Worm (Caenorhabditis elegans): ENCODE measurements around the gene F11A5.15.

Gene F11A5.15

DNA sequence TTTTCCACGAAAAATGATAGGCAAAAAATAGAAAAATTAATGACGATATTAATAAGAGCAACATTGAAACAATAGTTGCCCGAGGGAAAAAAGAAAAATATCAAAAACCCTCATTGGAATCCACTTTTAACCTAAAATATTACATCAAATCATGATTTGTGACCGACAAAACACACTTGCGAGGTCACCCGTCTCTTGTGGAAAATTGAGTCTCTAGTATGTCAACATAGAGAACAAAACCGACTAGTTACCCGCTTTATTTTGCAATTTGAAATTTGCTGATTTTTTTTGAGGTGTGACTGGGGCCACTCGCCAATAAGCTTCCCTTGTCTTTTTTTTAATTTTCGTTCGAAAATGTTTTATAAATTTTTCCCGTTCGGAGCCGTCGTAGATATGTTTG, 42.7 kb downstream of the F11A5.15 start, which contains the start of gene cyp-33D1:
Gene cyp-33D1, minus strand, starts transcription at position 101 of the 400 bp plus-strand sequence.
- no peak for TF ChIP-seq Y55F3AM.14 (GFP tag; optimal IDR thresholded peaks at IDR 0.05)
- TF ChIP-seq nhr-77 (tag; optimal IDR thresholded peaks at IDR 0.05): no peak
- TF ChIP-seq ztf-1 (GFP tag; conservative IDR thresholded peaks at IDR 0.05): no peak
- TF ChIP-seq ama-1 (optimal IDR thresholded peaks at IDR 0.05): no peak

DNA sequence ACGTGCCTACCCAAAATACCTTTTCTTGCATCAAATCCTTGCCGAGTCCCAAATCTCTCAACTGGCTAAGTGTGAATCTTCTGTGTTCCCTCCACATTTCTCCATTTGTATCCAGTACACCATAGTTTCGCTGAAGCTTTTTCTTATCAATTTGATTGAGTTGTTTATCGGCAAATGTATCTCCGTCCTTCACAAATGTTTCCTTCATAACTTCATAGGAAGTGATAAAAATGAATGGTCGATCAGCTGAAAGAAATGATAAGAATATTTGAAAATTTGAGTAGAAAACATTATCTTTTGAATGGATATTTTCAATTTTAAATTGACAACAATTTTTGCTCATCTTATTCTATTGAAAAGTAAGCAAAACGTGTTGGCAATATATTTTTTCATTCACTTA, 43.2 kb downstream of the F11A5.15 start:
- TF ChIP-seq ztf-1 (GFP tag; conservative IDR thresholded peaks at IDR 0.05): no peak
- no peak for TF ChIP-seq alr-1 (tag; optimal IDR thresholded peaks at IDR 0.05)
- no peak for TF ChIP-seq ceh-16 (tag; optimal IDR thresholded peaks at IDR 0.05)
- TF ChIP-seq fos-1 (tag; optimal IDR thresholded peaks at IDR 0.05): peak; percentile 65
- TF ChIP-seq elt-3 (tag; optimal IDR thresholded peaks at IDR 0.05): no peak

DNA sequence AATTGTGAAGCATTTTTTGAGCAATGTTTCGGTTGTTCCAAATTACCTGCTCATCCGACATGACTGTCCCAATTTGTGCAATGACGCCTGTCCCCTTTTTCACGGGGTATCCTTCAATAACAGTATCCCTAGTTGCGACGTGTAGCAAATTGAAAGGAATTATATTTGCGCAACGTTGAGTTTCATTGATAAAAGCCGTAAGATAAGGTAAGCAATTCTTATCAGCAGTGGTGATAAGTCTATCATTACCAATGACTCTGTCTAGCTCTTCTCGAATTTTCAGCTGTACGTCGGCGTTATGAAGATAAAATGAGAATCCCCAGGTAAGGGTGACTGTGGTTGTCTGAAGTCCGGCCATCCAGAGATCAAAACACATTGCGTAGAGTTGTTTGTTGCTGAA, 44.3 kb downstream of the F11A5.15 start:
- TF ChIP-seq unc-62 (GFP tag; optimal IDR thresholded peaks at IDR 0.05) (no peak), elt-1 (tag; optimal IDR thresholded peaks at IDR 0.05) (no peak), nhr-129 (tag; optimal IDR thresholded peaks at IDR 0.05) (no peak), F13H6.1 (tag; optimal IDR thresholded peaks at IDR 0.05) (no peak), aly-2 (tag; optimal IDR thresholded peaks at IDR 0.05) (no peak), sma-3 (GFP tag; optimal IDR thresholded peaks at IDR 0.05) (no peak), fos-1 (tag; optimal IDR thresholded peaks at IDR 0.05) (peak; percentile 35), nhr-10 (tag; optimal IDR thresholded peaks at IDR 0.05) (no peak)

DNA sequence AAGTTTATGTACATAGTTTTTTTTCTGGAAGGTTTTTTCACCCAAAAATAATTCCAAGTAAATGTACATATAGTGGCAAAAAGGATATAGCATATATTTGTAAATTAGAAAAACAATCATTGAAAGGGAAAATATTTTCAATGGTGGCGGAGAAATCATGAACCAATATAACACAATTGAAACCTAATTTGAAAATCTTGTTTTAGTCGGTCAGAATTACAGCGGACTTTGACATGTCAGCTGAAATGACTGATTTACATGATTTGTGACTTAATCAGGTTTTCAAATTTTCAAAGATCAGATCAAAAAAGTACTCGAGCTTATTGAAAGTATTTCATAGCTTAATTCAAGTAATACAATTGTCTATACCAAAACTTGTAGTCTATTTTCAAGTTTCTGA, 46.7 kb downstream of the F11A5.15 start, which contains the start of gene K05D4.9:
Gene K05D4.9, minus strand, starts transcription at position 101 of the 400 bp plus-strand sequence.
- TF ChIP-seq ztf-4 (tag; optimal IDR thresholded peaks at IDR 0.05) (no peak), Y55F3AM.14 (GFP tag; optimal IDR thresholded peaks at IDR 0.05) (no peak), aly-2 (tag; optimal IDR thresholded peaks at IDR 0.05) (no peak), gmeb-1 (tag; optimal IDR thresholded peaks at IDR 0.05) (no peak), mab-5 (tag; optimal IDR thresholded peaks at IDR 0.05) (no peak), lin-11 (tag; optimal IDR thresholded peaks at IDR 0.05) (no peak), fos-1 (tag; optimal IDR thresholded peaks at IDR 0.05) (no peak), nhr-11 (tag; optimal IDR thresholded peaks at IDR 0.05) (no peak), unc-55 (GFP tag; optimal IDR thresholded peaks at IDR 0.05) (no peak), lin-39 (tag; optimal IDR thresholded peaks at IDR 0.05) (no peak), nhr-77 (tag; optimal IDR thresholded peaks at IDR 0.05) (no peak), elt-3 (tag; optimal IDR thresholded peaks at IDR 0.05) (no peak), peb-1 (tag; optimal IDR thresholded peaks at IDR 0.05) (no peak), mbf-1 (tag; optimal IDR thresholded peaks at IDR 0.05) (no peak), sma-3 (GFP tag; optimal IDR thresholded peaks at IDR 0.05) (no peak), nhr-237 (tag; optimal IDR thresholded peaks at IDR 0.05) (no peak), lsy-2 (tag; optimal IDR thresholded peaks at IDR 0.05) (no peak), sma-9 (GFP tag; optimal IDR thresholded peaks at IDR 0.05) (no peak), sma-9 (tag; optimal IDR thresholded peaks at IDR 0.05) (no peak), ama-1 (optimal IDR thresholded peaks at IDR 0.05) (no peak)

DNA sequence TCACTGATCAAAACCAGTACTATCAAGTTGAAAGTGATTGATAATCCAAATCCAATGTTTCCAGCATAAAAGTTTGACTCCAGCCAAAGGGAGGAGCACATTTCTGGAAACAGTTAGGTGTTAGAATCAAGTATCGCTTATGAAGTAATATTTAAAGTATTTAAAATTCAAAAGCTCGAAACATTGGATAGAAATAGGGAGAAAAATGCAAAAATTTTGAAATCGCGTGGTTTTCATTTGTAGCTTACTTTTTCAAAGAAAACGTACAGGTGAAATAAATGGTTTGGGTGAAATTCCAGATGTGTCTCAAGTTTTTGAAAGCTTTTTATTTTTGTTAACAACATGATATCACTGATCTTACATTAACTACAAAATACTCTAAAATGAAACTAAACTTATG, 49.4 kb downstream of the F11A5.15 start, which contains the start of gene str-111:
Gene str-111, minus strand, starts transcription at position 101 of the 400 bp plus-strand sequence.
- TF ChIP-seq R02D3.7 (tag; optimal IDR thresholded peaks at IDR 0.05) (no peak), C34F6.9 (tag; optimal IDR thresholded peaks at IDR 0.05) (no peak), Y55F3AM.14 (GFP tag; optimal IDR thresholded peaks at IDR 0.05) (no peak), ZK546.5 (tag; optimal IDR thresholded peaks at IDR 0.05) (no peak), nhr-21 (tag; optimal IDR thresholded peaks at IDR 0.05) (no peak), nhr-12 (tag; optimal IDR thresholded peaks at IDR 0.05) (no peak), ceh-82 (tag; optimal IDR thresholded peaks at IDR 0.05) (no peak), lin-11 (tag; optimal IDR thresholded peaks at IDR 0.05) (no peak), elt-1 (tag; optimal IDR thresholded peaks at IDR 0.05) (no peak), dmd-4 (tag; optimal IDR thresholded peaks at IDR 0.05) (no peak), elt-3 (tag; optimal IDR thresholded peaks at IDR 0.05) (no peak), ama-1 (optimal IDR thresholded peaks at IDR 0.05) (no peak), alr-1 (tag; optimal IDR thresholded peaks at IDR 0.05) (no peak), nhr-23 (tag; optimal IDR thresholded peaks at IDR 0.05) (no peak), ztf-11 (tag; optimal IDR thresholded peaks at IDR 0.05) (no peak), sem-4 (tag; optimal IDR thresholded peaks at IDR 0.05) (no peak), snpc-4 (tag; optimal IDR thresholded peaks at IDR 0.05) (no peak), ztf-4 (tag; optimal IDR thresholded peaks at IDR 0.05) (no peak), lsy-2 (tag; optimal IDR thresholded peaks at IDR 0.05) (no peak)

Data from whole organism, L2 larva.